Fruit fly (Drosophila melanogaster): ENCODE results near the gene Ir7f.

- TF ChIP-seq CTCF (optimal IDR thresholded peaks at IDR 0.05) = no peak
- TF ChIP-seq CG8478 (optimal IDR thresholded peaks at IDR 0.05) = no peak
Measured at dm6 chrX:7900659-7901058, 16.8 kb upstream of the Ir7f start.

All from S2 (cell line).